Worm (Caenorhabditis elegans): Measurements from ENCODE around the gene T20D4.12.
"Not testable (repeated sequence)": the region's sequence is repeated elsewhere in the genome, so short reads cannot be mapped to it uniquely, and the experiment has no call there.

Gene T20D4.12

DNA sequence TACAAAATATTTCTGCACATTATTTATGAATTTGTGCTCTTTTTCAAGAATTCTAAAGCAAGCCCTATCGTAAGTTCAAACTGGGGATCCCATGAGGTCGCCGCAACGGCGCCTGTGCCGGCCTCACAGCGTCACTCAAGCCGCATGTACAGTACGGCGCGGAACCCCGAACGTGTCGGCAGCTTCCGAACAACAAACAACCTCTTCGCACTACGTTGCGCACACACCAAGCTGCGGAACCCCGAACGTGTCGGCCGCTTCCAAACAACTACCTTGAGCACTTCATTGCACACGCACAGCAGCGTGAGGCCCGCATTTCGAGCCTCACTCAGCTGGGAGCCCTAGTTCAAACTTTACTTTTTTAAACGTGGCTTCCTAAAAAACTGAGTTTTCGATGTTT lies 2.8 kb upstream of the T20D4.12 start:
- TF ChIP-seq rnt-1 (tag; optimal IDR thresholded peaks at IDR 0.05) (no peak), tbx-2 (tag; optimal IDR thresholded peaks at IDR 0.05) (no peak), dve-1 (tag; optimal IDR thresholded peaks at IDR 0.05) (no peak), unc-55 (GFP tag; optimal IDR thresholded peaks at IDR 0.05) (no peak), ref-2 (tag; optimal IDR thresholded peaks at IDR 0.05) (no peak), ceh-6 (GFP tag; optimal IDR thresholded peaks at IDR 0.05) (no peak), pag-3 (tag; optimal IDR thresholded peaks at IDR 0.05; ENCODE audit: borderline replicate concordance) (no peak)

ce11 chrV:3394694-3395240 lies 2.1 kb upstream of the T20D4.12 start, which contains the start of gene T20D4.15:
TSS of gene T20D4.15 (minus strand) at chrV:3394744.
- no peak for TF ChIP-seq sox-4 (tag; optimal IDR thresholded peaks at IDR 0.05)
- TF ChIP-seq ceh-30 (tag; optimal IDR thresholded peaks at IDR 0.05), result no peak

DNA sequence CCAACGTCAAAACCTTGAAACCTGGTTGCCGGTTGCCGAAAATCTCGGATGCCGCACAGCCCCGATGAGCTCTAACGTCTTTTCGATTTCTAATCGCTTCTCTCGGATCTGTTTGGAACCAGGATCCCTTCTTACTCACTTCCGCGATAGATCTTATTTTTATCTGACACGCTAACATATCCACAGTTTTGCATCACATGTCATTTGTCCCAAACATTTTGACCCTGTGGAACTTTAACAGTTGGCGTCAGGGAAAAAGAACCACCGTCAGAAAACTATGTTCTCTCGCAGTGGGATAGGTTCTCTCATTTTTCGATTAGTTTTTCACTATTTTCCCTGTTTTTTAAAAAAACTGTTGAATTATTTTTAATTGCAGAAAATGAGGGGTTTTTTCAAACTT lies 1.4 kb downstream of the T20D4.12 start, which contains the start of gene T20D4.11:
T20D4.11 (plus strand) TSS at position 377 of the 400 bp plus-strand sequence.
- TF ChIP-seq zip-5 (tag; optimal IDR thresholded peaks at IDR 0.05) (no peak), tbx-7 (tag; optimal IDR thresholded peaks at IDR 0.05) (no peak), ceh-24 (tag; optimal IDR thresholded peaks at IDR 0.05) (no peak), ceh-2 (tag; optimal IDR thresholded peaks at IDR 0.05) (no peak), fkh-10 (GFP tag; optimal IDR thresholded peaks at IDR 0.05) (no peak), eyg-1 (tag; optimal IDR thresholded peaks at IDR 0.05) (no peak), ceh-9 (tag; optimal IDR thresholded peaks at IDR 0.05) (no peak), pros-1 (tag; optimal IDR thresholded peaks at IDR 0.05) (no peak), ceh-18 (tag; optimal IDR thresholded peaks at IDR 0.05) (no peak), C08G9.2 (tag; optimal IDR thresholded peaks at IDR 0.05) (no peak), npax-4 (tag; optimal IDR thresholded peaks at IDR 0.05) (no peak), K02D7.2 (tag; optimal IDR thresholded peaks at IDR 0.05) (no peak), madf-2 (tag; optimal IDR thresholded peaks at IDR 0.05) (no peak), lin-11 (tag; optimal IDR thresholded peaks at IDR 0.05) (no peak), ceh-34 (tag; optimal IDR thresholded peaks at IDR 0.05) (no peak), mec-3 (tag; optimal IDR thresholded peaks at IDR 0.05; ENCODE audit: borderline replicate concordance) (no peak), sox-4 (tag; optimal IDR thresholded peaks at IDR 0.05) (no peak), ceh-31 (tag; optimal IDR thresholded peaks at IDR 0.05) (no peak), unc-86 (tag; optimal IDR thresholded peaks at IDR 0.05) (no peak), gmeb-2 (tag; optimal IDR thresholded peaks at IDR 0.05) (no peak)

DNA sequence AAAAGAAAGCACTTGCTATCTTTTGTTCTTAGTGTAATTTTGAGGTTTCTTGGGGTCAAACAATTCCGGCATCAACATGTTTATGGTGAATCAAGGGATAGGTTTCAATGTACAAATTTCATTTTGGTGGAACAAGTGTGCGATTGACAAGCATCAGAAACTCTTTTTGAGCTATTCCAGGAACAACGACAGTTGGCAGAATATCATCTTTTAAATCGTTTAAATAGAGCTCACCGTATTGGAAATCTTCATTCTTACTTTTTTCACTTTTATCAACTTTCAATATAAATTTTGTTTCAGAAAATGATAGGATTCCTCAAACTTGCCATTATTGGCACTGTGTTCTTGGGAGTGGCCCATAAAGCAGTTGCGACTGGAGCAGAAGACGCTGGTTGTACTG lies 3.1 kb downstream of the T20D4.12 start, which contains the start of gene T20D4.10:
T20D4.10 (plus strand) TSS at position 301 of the 400 bp plus-strand sequence.
- not testable (repeated sequence) for TF ChIP-seq C38D4.7 (GFP tag; optimal IDR thresholded peaks at IDR 0.05); ceh-45 (GFP tag; IDR thresholded peaks at IDR 0.05); unc-3 (GFP tag; conservative IDR thresholded peaks at IDR 0.05); unc-3 (tag; optimal IDR thresholded peaks at IDR 0.05)

DNA sequence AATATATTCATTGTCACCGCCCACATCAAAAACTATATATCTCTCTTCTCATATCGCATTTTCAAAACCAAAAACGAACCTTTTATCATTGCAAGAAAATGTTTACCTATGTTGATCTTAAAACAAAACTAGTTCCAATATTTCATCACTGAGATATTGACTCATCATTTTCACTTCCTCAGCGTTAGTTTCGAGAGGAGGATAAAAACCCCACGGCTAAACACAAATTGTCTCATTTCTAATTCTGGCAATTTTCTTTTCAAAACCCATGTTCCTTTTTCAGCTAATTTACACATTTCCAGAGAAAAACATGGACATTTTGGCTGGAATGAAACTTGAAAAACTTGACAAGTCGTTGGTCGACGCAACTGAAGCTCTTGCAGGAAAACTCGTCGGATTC lies 11.7 kb downstream of the T20D4.12 start, which contains the start of gene T20D4.7:
T20D4.7 (plus strand) TSS at position 301 of the 400 bp plus-strand sequence.
- TF ChIP-seq sox-4 (tag; optimal IDR thresholded peaks at IDR 0.05) (no peak), tbx-7 (tag; optimal IDR thresholded peaks at IDR 0.05) (no peak), che-1 (tag; optimal IDR thresholded peaks at IDR 0.05) (no peak), fkh-6 (tag; optimal IDR thresholded peaks at IDR 0.05) (no peak), Y22D7AL.16 (tag; optimal IDR thresholded peaks at IDR 0.05) (no peak)
